Worm (Caenorhabditis elegans): ENCODE measurements around the gene nphp-1.

ce11 chrII:10661448-10662064 lies 9.5 kb upstream of the nphp-1 start:
- TF ChIP-seq ref-2 (tag; optimal IDR thresholded peaks at IDR 0.05) (no peak), nhr-11 (tag; optimal IDR thresholded peaks at IDR 0.05) (no peak), ztf-16 (tag; optimal IDR thresholded peaks at IDR 0.05) (no peak), hlh-30 (tag; optimal IDR thresholded peaks at IDR 0.05; ENCODE audit: insufficient read depth) (no peak)
